Worm (Caenorhabditis elegans) whole organism, late embryonic: ENCODE results near the gene T19D12.2.

Experiments
- C08G9.2 ChIP-seq: sonication (generic microtip); optimal IDR thresholded peaks from 2 replicates; lab custom pipeline; 2016; ENCODE audit warnings: mild to moderate bottlenecking, missing genetic modification characterization, moderate library complexity, missing compliant biosample characterization
- K09A11.1 ChIP-seq: sonication (generic microtip); optimal IDR thresholded peaks from 2 replicates; lab custom pipeline; 2017; ENCODE audit warnings: antibody characterized with exemption, mild to moderate bottlenecking, missing genetic modification characterization, missing compliant biosample characterization; ENCODE audit not compliant: insufficient read depth
- T23F11.4 ChIP-seq: fragments of 200-800 bp; sonication (Bioruptor generic); optimal IDR thresholded peaks from 2 replicates; lab custom pipeline; 2018; ENCODE audit warnings: mild to moderate bottlenecking, missing genetic modification characterization, missing compliant biosample characterization
- ceh-14 ChIP-seq: sonication (generic microtip); optimal IDR thresholded peaks from 2 replicates; lab custom pipeline; 2016; ENCODE audit warnings: missing genotype, missing genetic modification characterization, missing compliant biosample characterization
- ceh-18 ChIP-seq: sonication (generic microtip); optimal IDR thresholded peaks from 2 replicates; lab custom pipeline; 2016; ENCODE audit warnings: missing genetic modification characterization, missing compliant biosample characterization
- ceh-30 ChIP-seq: fragments of 150-350 bp; optimal IDR thresholded peaks from 2 replicates; lab custom pipeline; 2014; ENCODE audit warnings: missing biosample characterization, missing genetic modification characterization
- ceh-31 ChIP-seq: sonication (generic microtip); optimal IDR thresholded peaks from 2 replicates; lab custom pipeline; 2016; ENCODE audit warnings: missing genetic modification characterization, missing compliant biosample characterization
- dmd-4 ChIP-seq: sonication (generic microtip); optimal IDR thresholded peaks from 2 replicates; lab custom pipeline; 2016; ENCODE audit warnings: borderline replicate concordance, missing genetic modification characterization, missing compliant biosample characterization
- ets-4 ChIP-seq: sonication (generic microtip); optimal IDR thresholded peaks from 2 replicates; lab custom pipeline; 2016; ENCODE audit warnings: missing genetic modification characterization, missing compliant biosample characterization
- eyg-1 ChIP-seq: sonication (generic microtip); optimal IDR thresholded peaks from 2 replicates; lab custom pipeline; 2016; ENCODE audit warnings: missing genotype, missing genetic modification characterization, missing compliant biosample characterization
- fkh-10 ChIP-seq: fragments of 150-350 bp; optimal IDR thresholded peaks from 2 replicates; lab custom pipeline; 2014; ENCODE audit warnings: missing biosample characterization, missing genetic modification reagents, missing genetic modification characterization
- hlh-13 ChIP-seq: fragments of 200-800 bp; sonication (Bioruptor generic); optimal IDR thresholded peaks from 2 replicates; lab custom pipeline; 2018; ENCODE audit warnings: mild to moderate bottlenecking, missing genetic modification characterization, missing compliant biosample characterization
- hlh-15 ChIP-seq: sonication (generic microtip); optimal IDR thresholded peaks from 2 replicates; lab custom pipeline; 2016; ENCODE audit warnings: missing genetic modification characterization, missing compliant biosample characterization
- hlh-8 ChIP-seq: sonication (generic microtip); optimal IDR thresholded peaks from 2 replicates; lab custom pipeline; 2016; ENCODE audit warnings: missing genotype, missing genetic modification characterization, missing compliant biosample characterization
- lim-6 ChIP-seq: sonication (generic microtip); optimal IDR thresholded peaks from 2 replicates; lab custom pipeline; 2016; ENCODE audit warnings: missing genetic modification characterization, missing compliant biosample characterization
- mec-3 ChIP-seq: sonication (generic microtip); optimal IDR thresholded peaks from 2 replicates; lab custom pipeline; 2016; ENCODE audit warnings: borderline replicate concordance, missing genetic modification characterization, missing compliant biosample characterization
- npax-4 ChIP-seq: sonication (generic microtip); optimal IDR thresholded peaks from 2 replicates; lab custom pipeline; 2016; ENCODE audit warnings: missing genetic modification characterization, missing compliant biosample characterization
- odd-2 ChIP-seq: sonication (generic microtip); optimal IDR thresholded peaks from 2 replicates; lab custom pipeline; 2017; ENCODE audit warnings: antibody characterized with exemption, mild to moderate bottlenecking, missing genetic modification characterization, missing compliant biosample characterization
- pax-1 ChIP-seq: fragments of 150-350 bp; optimal IDR thresholded peaks from 2 replicates; lab custom pipeline; 2014; ENCODE audit warnings: missing biosample characterization, missing genetic modification characterization
- pha-2 ChIP-seq: sonication (generic microtip); optimal IDR thresholded peaks from 2 replicates; lab custom pipeline; 2017; ENCODE audit warnings: mild to moderate bottlenecking, missing genetic modification characterization, missing compliant biosample characterization
- pros-1 ChIP-seq: fragments of 150-350 bp; optimal IDR thresholded peaks from 2 replicates; lab custom pipeline; 2014; ENCODE audit warnings: missing biosample characterization, missing genetic modification reagents, missing genetic modification characterization
- rnt-1 ChIP-seq: sonication (generic microtip); optimal IDR thresholded peaks from 2 replicates; lab custom pipeline; 2016; ENCODE audit warnings: missing genetic modification characterization, missing compliant biosample characterization
- sdc-2 ChIP-seq: sonication (generic microtip); optimal IDR thresholded peaks from 2 replicates; lab custom pipeline; 2016; ENCODE audit warnings: missing genotype, missing genetic modification characterization, missing compliant biosample characterization
- sox-2 ChIP-seq: fragments of 200-800 bp; sonication (Bioruptor generic); IDR thresholded peaks from 2 replicates; pipeline ENCODE4 v1.3.6; 2022; ENCODE audit warnings: missing genetic modification reagents, missing genetic modification characterization, missing compliant biosample characterization
- sox-4 ChIP-seq: sonication (generic microtip); optimal IDR thresholded peaks from 2 replicates; lab custom pipeline; 2017; ENCODE audit warnings: mild to moderate bottlenecking, missing genetic modification characterization, inconsistent platforms, missing compliant biosample characterization
- syd-9 ChIP-seq: sonication (generic microtip); optimal IDR thresholded peaks from 2 replicates; lab custom pipeline; 2016; ENCODE audit warnings: mild to moderate bottlenecking, missing genetic modification characterization, moderate library complexity, missing compliant biosample characterization
- unc-3 ChIP-seq, 2 experiments: fragments of 200-800 bp in 1 of 2; sonication (Bioruptor generic) in 1 of 2; sonication (generic microtip) in 1 of 2; conservative IDR thresholded peaks in 1 of 2; optimal IDR thresholded peaks in 1 of 2; 2 replicates each; pipeline versions ENCODE4 v1.3.6 to Lab custom; 2016 to 2022; ENCODE audit warnings: missing compliant biosample characterization in 2 of 2, missing genetic modification characterization in 2 of 2, missing genetic modification reagents in 1 of 2
- unc-42 ChIP-seq: sonication (generic microtip); optimal IDR thresholded peaks from 2 replicates; lab custom pipeline; 2016; ENCODE audit warnings: missing genotype, missing genetic modification characterization, missing compliant biosample characterization
- unc-55 ChIP-seq: sonication (generic microtip); optimal IDR thresholded peaks from 2 replicates; lab custom pipeline; 2017; ENCODE audit warnings: missing biosample characterization, missing genetic modification reagents, missing genetic modification characterization
- unc-86 ChIP-seq: sonication (generic microtip); optimal IDR thresholded peaks from 2 replicates; lab custom pipeline; 2016; ENCODE audit warnings: missing genetic modification characterization, missing compliant biosample characterization
- zip-5 ChIP-seq: sonication (generic microtip); optimal IDR thresholded peaks from 2 replicates; lab custom pipeline; 2016; ENCODE audit warnings: missing genetic modification characterization, missing compliant biosample characterization

Gene T19D12.2

ce11 chrII:6695388-6695787 is 34.3 kb downstream of the T19D12.2 start, which contains the start of gene C18H9.5:
C18H9.5 (minus strand) TSS chrII:6695566.
- TF ChIP-seq pros-1 (tag; lab: Kevin White, UChicago) (no peak), sox-2 (GFP tag; lab: Robert Waterston, UW) (no peak), sdc-2 (no peak), unc-42 (tag; lab: Kevin White, UChicago) (no peak), dmd-4 (tag; lab: Kevin White, UChicago) (no peak)

ce11 chrII:6698784-6699183 is 37.6 kb downstream of the T19D12.2 start, which contains the start of gene C18H9.1:
C18H9.1 (plus strand) TSS chrII:6699084.
- TF ChIP-seq pax-1 (tag; lab: Kevin White, UChicago) (no peak), unc-42 (tag; lab: Kevin White, UChicago) (no peak), zip-5 (no peak), odd-2 (tag; lab: Kevin White, UChicago) (no peak), ets-4 (tag; lab: Kevin White, UChicago) (no peak), unc-3 (GFP tag; conservative IDR thresholded peaks at IDR 0.05; lab: Robert Waterston, UW) (no peak), unc-3 (tag; optimal IDR thresholded peaks at IDR 0.05; lab: Kevin White, UChicago) (no peak), C08G9.2 (tag; lab: Kevin White, UChicago) (no peak), K09A11.1 (tag; lab: Kevin White, UChicago) (no peak), ceh-18 (no peak), lim-6 (tag; lab: Kevin White, UChicago) (no peak), sox-4 (no peak), eyg-1 (tag; lab: Kevin White, UChicago) (no peak), T23F11.4 (GFP tag; lab: Kevin White, UChicago) (no peak)

- TF ChIP-seq pros-1 (tag; lab: Kevin White, UChicago) (no peak), sox-4 (no peak), syd-9 (no peak), fkh-10 (GFP tag; lab: Kevin White, UChicago) (no peak), unc-86 (no peak)
- TF ChIP-seq, all 69 proteins: peak for 0
These were observed 40.4 kb downstream of the T19D12.2 start, which contains the start of gene C18H9.6 for ce11 chrII:6701497-6701896. C18H9.6 (minus strand) TSS chrII:6701625.

ce11 chrII:6705593-6706228 is 44.6 kb downstream of the T19D12.2 start, which contains the start of gene rpy-1:
rpy-1 (minus strand) TSS chrII:6705643.
- peak; percentile 19 for TF ChIP-seq ceh-18
- TF ChIP-seq pax-1 (tag; lab: Kevin White, UChicago): no peak
- TF ChIP-seq ceh-14 (tag; lab: Kevin White, UChicago): no peak
- TF ChIP-seq pha-2 (tag; lab: Kevin White, UChicago): no peak
- TF ChIP-seq unc-55 (GFP tag; lab: Kevin White, UChicago): peak; percentile 66
- TF ChIP-seq zip-5: no peak
- no peak for TF ChIP-seq T23F11.4 (GFP tag; lab: Kevin White, UChicago)

ce11 chrII:6706552-6707091 is 45.5 kb downstream of the T19D12.2 start:
- no peak for TF ChIP-seq ceh-31 (tag; lab: Kevin White, UChicago)
- peak; percentile 72 for TF ChIP-seq unc-42 (tag; lab: Kevin White, UChicago)
- no peak for TF ChIP-seq unc-3 (GFP tag; conservative IDR thresholded peaks at IDR 0.05; lab: Robert Waterston, UW)
- TF ChIP-seq unc-3 (tag; optimal IDR thresholded peaks at IDR 0.05; lab: Kevin White, UChicago): peak; percentile 65
- TF ChIP-seq, all 69 proteins: peak for 2

- no peak for TF ChIP-seq lim-6 (tag; lab: Kevin White, UChicago)
- TF ChIP-seq hlh-15 (tag; lab: Kevin White, UChicago): no peak
- TF ChIP-seq ceh-18: peak; percentile 75
- TF ChIP-seq ceh-31 (tag; lab: Kevin White, UChicago): peak; percentile 27
- no peak for TF ChIP-seq ceh-30 (tag; lab: Kevin White, UChicago)
- peak; percentile 84 for TF ChIP-seq unc-55 (GFP tag; lab: Kevin White, UChicago)
- TF ChIP-seq hlh-13 (GFP tag; lab: Kevin White, UChicago): no peak
- TF ChIP-seq sdc-2: no peak
- TF ChIP-seq fkh-10 (GFP tag; lab: Kevin White, UChicago): no peak
- no peak for TF ChIP-seq pros-1 (tag; lab: Kevin White, UChicago)
- TF ChIP-seq npax-4 (tag; lab: Kevin White, UChicago): no peak
- no peak for TF ChIP-seq T23F11.4 (GFP tag; lab: Kevin White, UChicago)
- TF ChIP-seq C08G9.2 (tag; lab: Kevin White, UChicago): no peak
- TF ChIP-seq hlh-8: no peak
- TF ChIP-seq rnt-1 (tag; lab: Kevin White, UChicago): peak; percentile 41
- TF ChIP-seq eyg-1 (tag; lab: Kevin White, UChicago): no peak
- no peak for TF ChIP-seq odd-2 (tag; lab: Kevin White, UChicago)
- peak; percentile 2 for TF ChIP-seq unc-42 (tag; lab: Kevin White, UChicago)
- TF ChIP-seq mec-3 (tag; lab: Kevin White, UChicago): no peak
- TF ChIP-seq, all 69 proteins: peak for 5
These were observed 46.5 kb downstream of the T19D12.2 start for ce11 chrII:6707496-6708260.
